Worm (Caenorhabditis elegans): ENCODE results near the gene C06E4.3.

ce11 chrIV:7305325-7305724 lies 44.6 kb downstream of the C06E4.3 start, which contains the start of gene npr-27:
- TF ChIP-seq mls-2 (tag; optimal IDR thresholded peaks at IDR 0.05) (no peak), blmp-1 (tag; optimal IDR thresholded peaks at IDR 0.05) (no peak), snpc-4 (tag; optimal IDR thresholded peaks at IDR 0.05) (no peak), elt-3 (tag; optimal IDR thresholded peaks at IDR 0.05) (no peak), nhr-237 (tag; optimal IDR thresholded peaks at IDR 0.05) (no peak), pha-4 (tag; optimal IDR thresholded peaks at IDR 0.05) (no peak), ceh-83 (GFP tag; optimal IDR thresholded peaks at IDR 0.05) (no peak), nhr-28 (tag; optimal IDR thresholded peaks at IDR 0.05) (no peak), unc-62 (GFP tag; optimal IDR thresholded peaks at IDR 0.05) (no peak), nhr-76 (tag; optimal IDR thresholded peaks at IDR 0.05) (no peak), nhr-12 (tag; optimal IDR thresholded peaks at IDR 0.05) (no peak), elt-1 (tag; optimal IDR thresholded peaks at IDR 0.05; ENCODE audit: borderline replicate concordance, insufficient read depth) (no peak), ham-2 (GFP tag; optimal IDR thresholded peaks at IDR 0.05) (no peak), lsy-2 (tag; optimal IDR thresholded peaks at IDR 0.05) (no peak)

Measured in whole organism, mixed stage, embryonic.